Worm (Caenorhabditis elegans) whole organism, L4 larva: Measurements from ENCODE around the gene C09G9.3.

Source experiments
- F10B5.3 ChIP-seq: sonication (generic microtip); optimal IDR thresholded peaks from 2 replicates; lab custom pipeline; 2016; ENCODE audit warnings: mild to moderate bottlenecking, missing genetic modification characterization, missing compliant biosample characterization
- F37D6.2 ChIP-seq: sonication (generic microtip); optimal IDR thresholded peaks from 2 replicates; lab custom pipeline; 2016; ENCODE audit warnings: mild to moderate bottlenecking, missing genetic modification characterization, missing compliant biosample characterization
- R02D3.7 ChIP-seq: fragments of 150-350 bp; sonication (generic microtip); optimal IDR thresholded peaks from 3 replicates; lab custom pipeline; 2014; ENCODE audit warnings: missing biosample characterization, missing genetic modification characterization
- T26A8.4 ChIP-seq: fragments of 200-800 bp; sonication (Bioruptor generic); IDR thresholded peaks from 2 replicates; pipeline ENCODE4 v1.3.6; 2022; ENCODE audit warnings: missing genetic modification characterization, missing compliant biosample characterization
- Y48G9A.11 ChIP-seq: fragments of 200-800 bp; sonication (Bioruptor generic); IDR thresholded peaks from 2 replicates; pipeline ENCODE4 v1.3.6; 2022; ENCODE audit warnings: missing genetic modification reagents, missing genetic modification characterization, missing compliant biosample characterization
- Y75B8A.6 ChIP-seq: fragments of 200-800 bp; sonication (Bioruptor generic); IDR thresholded peaks from 2 replicates; pipeline ENCODE4 v1.3.6; 2022; ENCODE audit warnings: missing genetic modification reagents, missing genetic modification characterization, missing compliant biosample characterization
- aha-1 ChIP-seq: fragments of 150-350 bp; peaks from one replicate; lab custom pipeline; 2014; ENCODE audit warnings: missing biosample characterization, missing genetic modification characterization
- attf-4 ChIP-seq: sonication (generic microtip); optimal IDR thresholded peaks from 3 replicates; lab custom pipeline; 2017; ENCODE audit warnings: missing biosample characterization, missing genetic modification characterization
- ceh-28 ChIP-seq: fragments of 150-350 bp; optimal IDR thresholded peaks from 2 replicates; lab custom pipeline; 2014; ENCODE audit warnings: missing biosample characterization, missing genetic modification reagents, missing genetic modification characterization
- ceh-44 ChIP-seq: fragments of 200-800 bp; sonication (Bioruptor generic); IDR thresholded peaks from 2 replicates; pipeline ENCODE4 v1.3.6; 2022; ENCODE audit warnings: missing genetic modification reagents, missing genetic modification characterization, missing compliant biosample characterization
- ceh-62 ChIP-seq: sonication (generic microtip); optimal IDR thresholded peaks from 2 replicates; lab custom pipeline; 2017; ENCODE audit warnings: missing biosample characterization, missing genetic modification characterization
- ceh-82 ChIP-seq: sonication (generic microtip); optimal IDR thresholded peaks from 2 replicates; lab custom pipeline; 2017; ENCODE audit warnings: missing biosample characterization, missing genetic modification characterization
- daf-16 ChIP-seq, 3 experiments: sonication (generic microtip); optimal IDR thresholded peaks; 2 replicates each; lab custom pipeline; 2016 to 2017; ENCODE audit warnings: missing genetic modification characterization in 3 of 3, missing genetic modification reagents in 3 of 3, mild to moderate bottlenecking in 2 of 3, missing compliant biosample characterization in 2 of 3, missing biosample characterization in 1 of 3, moderate library complexity in 1 of 3
- dmd-6 ChIP-seq: fragments of 200-800 bp; sonication (Bioruptor generic); IDR thresholded peaks from 2 replicates; pipeline ENCODE4 v1.3.6; 2022; ENCODE audit warnings: missing genetic modification reagents, missing genetic modification characterization, missing compliant biosample characterization
- dmd-8 ChIP-seq: fragments of 200-800 bp; sonication (Bioruptor generic); IDR thresholded peaks from 2 replicates; pipeline ENCODE4 v1.3.6; 2022; ENCODE audit warnings: missing genetic modification characterization, missing compliant biosample characterization
- duxl-1 ChIP-seq: sonication (generic microtip); optimal IDR thresholded peaks from 2 replicates; lab custom pipeline; 2016; ENCODE audit warnings: mild to moderate bottlenecking, missing genetic modification characterization, moderate library complexity, missing compliant biosample characterization; ENCODE audit not compliant: poor library complexity
- dve-1 ChIP-seq: sonication (generic microtip); optimal IDR thresholded peaks from 2 replicates; lab custom pipeline; 2017; ENCODE audit warnings: antibody characterized with exemption, mild to moderate bottlenecking, missing genetic modification characterization, missing compliant biosample characterization; ENCODE audit not compliant: insufficient read depth
- egl-27 ChIP-seq: sonication (generic microtip); optimal IDR thresholded peaks from 3 replicates; lab custom pipeline; 2017; ENCODE audit warnings: missing biosample characterization, missing genetic modification reagents, missing genetic modification characterization
- egl-43 ChIP-seq: fragments of 200-800 bp; sonication (Bioruptor generic); IDR thresholded peaks from 2 replicates; pipeline ENCODE4 v1.3.6; 2022; ENCODE audit warnings: missing genetic modification reagents, missing genetic modification characterization, missing compliant biosample characterization
- gei-8 ChIP-seq: fragments of 200-800 bp; sonication (Bioruptor generic); optimal IDR thresholded peaks from 2 replicates; lab custom pipeline; 2018; ENCODE audit warnings: mild to moderate bottlenecking, missing genetic modification characterization, missing compliant biosample characterization
- hif-1 ChIP-seq, 2 experiments: sonication (generic microtip); optimal IDR thresholded peaks; 2 replicates each; lab custom pipeline; 2016 to 2017; ENCODE audit warnings: missing compliant biosample characterization in 2 of 2, missing genetic modification characterization in 2 of 2, missing genetic modification reagents in 2 of 2, missing genotype in 2 of 2, mild to moderate bottlenecking in 1 of 2
- hlh-11 ChIP-seq: fragments of 200-800 bp; sonication (Bioruptor generic); optimal IDR thresholded peaks from 2 replicates; lab custom pipeline; 2018; ENCODE audit warnings: mild to moderate bottlenecking, missing genetic modification characterization, missing compliant biosample characterization
- hlh-30 ChIP-seq: sonication (generic microtip); optimal IDR thresholded peaks from 2 replicates; lab custom pipeline; 2017; ENCODE audit warnings: antibody characterized with exemption, mild to moderate bottlenecking, missing genetic modification characterization, missing compliant biosample characterization; ENCODE audit not compliant: insufficient read depth
- hmg-1.1 ChIP-seq: fragments of 200-800 bp; sonication (Bioruptor generic); IDR thresholded peaks from 2 replicates; pipeline ENCODE4 v1.3.6; 2022; ENCODE audit warnings: missing genetic modification reagents, missing genetic modification characterization, missing compliant biosample characterization
- jun-1 ChIP-seq: fragments of 150-350 bp; optimal IDR thresholded peaks from 2 replicates; lab custom pipeline; 2014; ENCODE audit warnings: missing biosample characterization, missing genetic modification reagents, missing genetic modification characterization
- lim-7 ChIP-seq: fragments of 200-800 bp; sonication (Bioruptor generic); IDR thresholded peaks from 2 replicates; pipeline ENCODE4 v1.3.6; 2022; ENCODE audit warnings: missing genetic modification characterization, missing compliant biosample characterization
- lin-1 ChIP-seq: fragments of 200-800 bp; sonication (Bioruptor generic); IDR thresholded peaks from 2 replicates; pipeline ENCODE4 v1.3.6; 2022; ENCODE audit warnings: missing genetic modification reagents, missing genetic modification characterization, missing compliant biosample characterization
- lin-39 ChIP-seq: fragments of 150-350 bp; optimal IDR thresholded peaks from 2 replicates; lab custom pipeline; 2014; ENCODE audit warnings: missing biosample characterization, missing genetic modification reagents, missing genetic modification characterization
- lir-3 ChIP-seq: sonication (generic microtip); optimal IDR thresholded peaks from 2 replicates; lab custom pipeline; 2016; ENCODE audit warnings: mild to moderate bottlenecking, missing genetic modification characterization, missing compliant biosample characterization
- mdl-1 ChIP-seq, 2 experiments: fragments of 150-350 bp in 1 of 2; sonication (generic microtip) in 1 of 2; optimal IDR thresholded peaks; 2 replicates each; lab custom pipeline; 2014 to 2017; ENCODE audit warnings: missing biosample characterization in 2 of 2, missing genetic modification characterization in 2 of 2
- mdt-29 ChIP-seq: fragments of 200-800 bp; sonication (Bioruptor generic); IDR thresholded peaks from 2 replicates; pipeline ENCODE4 v1.3.6; 2022; ENCODE audit warnings: missing genetic modification reagents, missing genetic modification characterization, missing compliant biosample characterization
- mes-2 ChIP-seq: sonication (generic microtip); optimal IDR thresholded peaks from 2 replicates; lab custom pipeline; 2016; ENCODE audit warnings: missing genotype, mild to moderate bottlenecking, missing genetic modification characterization, missing compliant biosample characterization; ENCODE audit not compliant: poor library complexity, severe bottlenecking
- mxl-3 ChIP-seq: fragments of 200-800 bp; sonication (Bioruptor generic); optimal IDR thresholded peaks from 2 replicates; lab custom pipeline; 2018; ENCODE audit warnings: mild to moderate bottlenecking, missing genetic modification characterization, missing compliant biosample characterization
- nhr-10 ChIP-seq: fragments of 150-350 bp; optimal IDR thresholded peaks from 2 replicates; lab custom pipeline; 2014; ENCODE audit warnings: missing biosample characterization, missing genetic modification characterization
- nhr-11 ChIP-seq: fragments of 150-350 bp; optimal IDR thresholded peaks from 2 replicates; lab custom pipeline; 2014; ENCODE audit warnings: missing biosample characterization, missing genetic modification characterization
- nhr-28 ChIP-seq: fragments of 150-350 bp; optimal IDR thresholded peaks from 2 replicates; lab custom pipeline; 2014; ENCODE audit warnings: missing biosample characterization, missing genetic modification characterization
- nhr-48 ChIP-seq: sonication (generic microtip); optimal IDR thresholded peaks from 2 replicates; lab custom pipeline; 2016; ENCODE audit warnings: mild to moderate bottlenecking, missing genetic modification characterization, missing compliant biosample characterization
- nhr-6 ChIP-seq: fragments of 150-350 bp; optimal IDR thresholded peaks from 2 replicates; lab custom pipeline; 2014; ENCODE audit warnings: missing biosample characterization, missing genetic modification characterization
- nhr-76 ChIP-seq: fragments of 150-350 bp; optimal IDR thresholded peaks from 2 replicates; lab custom pipeline; 2014; ENCODE audit warnings: missing biosample characterization, missing genetic modification characterization
- nhr-77 ChIP-seq: fragments of 150-350 bp; optimal IDR thresholded peaks from 2 replicates; lab custom pipeline; 2014; ENCODE audit warnings: missing biosample characterization, missing genetic modification characterization
- pqm-1 ChIP-seq: sonication (generic microtip); optimal IDR thresholded peaks from 2 replicates; lab custom pipeline; 2017; ENCODE audit warnings: missing biosample characterization, missing genetic modification characterization
- sdz-12 ChIP-seq: fragments of 200-800 bp; sonication (Bioruptor generic); optimal IDR thresholded peaks from 2 replicates; lab custom pipeline; 2018; ENCODE audit warnings: mild to moderate bottlenecking, missing genetic modification characterization, missing compliant biosample characterization
- snpc-1.2 ChIP-seq: fragments of 200-800 bp; sonication (Bioruptor generic); IDR thresholded peaks from 2 replicates; pipeline ENCODE4 v1.3.6; 2022; ENCODE audit warnings: missing genetic modification reagents, missing genetic modification characterization, missing compliant biosample characterization
- spr-3 ChIP-seq: fragments of 200-800 bp; sonication (Bioruptor generic); optimal IDR thresholded peaks from 2 replicates; lab custom pipeline; 2018; ENCODE audit warnings: mild to moderate bottlenecking, missing genetic modification characterization, missing compliant biosample characterization
- tag-97 ChIP-seq: fragments of 200-800 bp; sonication (Bioruptor generic); IDR thresholded peaks from 2 replicates; pipeline ENCODE4 v1.3.6; 2022; ENCODE audit warnings: missing genetic modification characterization, missing compliant biosample characterization
- unc-130 ChIP-seq: sonication (generic microtip); optimal IDR thresholded peaks from 2 replicates; lab custom pipeline; 2016; ENCODE audit warnings: missing genetic modification reagents, missing genetic modification characterization, missing compliant biosample characterization
- unc-62 ChIP-seq, 3 experiments: fragments of 150-350 bp in 1 of 3; sonication (generic microtip); optimal IDR thresholded peaks in 2 of 3; peaks in 1 of 3; 1 replicate in 1 of 3; 2 replicates in 2 of 3; lab custom pipeline; 2014 to 2017; ENCODE audit warnings: missing biosample characterization in 3 of 3, missing genetic modification characterization in 3 of 3, missing genetic modification reagents in 3 of 3, missing genotype in 1 of 3
- zip-11 ChIP-seq: fragments of 200-800 bp; sonication (Bioruptor generic); IDR thresholded peaks from 2 replicates; pipeline ENCODE4 v1.3.6; 2022; ENCODE audit warnings: missing genetic modification characterization, missing compliant biosample characterization
- ztf-7 ChIP-seq: fragments of 150-350 bp; optimal IDR thresholded peaks from 2 replicates; lab custom pipeline; 2014; ENCODE audit warnings: missing biosample characterization, missing genetic modification characterization

Gene C09G9.3

ce11 chrIV:8847918-8848317 lies 24.9 kb downstream of the C09G9.3 start, which contains the start of gene col-118:
Gene col-118 (plus strand): TSS chrIV:8848218.
- no peak for TF ChIP-seq Y75B8A.6 (GFP tag; lab: Robert Waterston, UW)
- no peak for TF ChIP-seq nhr-77 (tag; lab: Kevin White, UChicago)
- no peak for TF ChIP-seq R02D3.7 (tag; lab: Kevin White, UChicago)
- TF ChIP-seq nhr-48 (tag; lab: Kevin White, UChicago) = no peak
- no peak for TF ChIP-seq hif-1 (tag; optimal IDR thresholded peaks at IDR 0.05; lab: Kevin White, UChicago)
- TF ChIP-seq mdl-1 (tag; optimal IDR thresholded peaks at IDR 0.05; lab: Kevin White, UChicago) = no peak
- no peak for TF ChIP-seq mxl-3 (GFP tag; lab: Kevin White, UChicago)
- TF ChIP-seq ceh-28 = no peak
- TF ChIP-seq lim-7 (GFP tag; lab: Robert Waterston, UW) = no peak
- no peak for TF ChIP-seq mes-2
- TF ChIP-seq gei-8 (GFP tag; lab: Kevin White, UChicago) = no peak
- TF ChIP-seq attf-4 (tag; lab: Kevin White, UChicago) = no peak
- no peak for TF ChIP-seq hmg-1.1 (GFP tag; lab: Robert Waterston, UW)
- TF ChIP-seq, all 104 proteins: peak for 0

- TF ChIP-seq ztf-7 = no peak
- TF ChIP-seq lin-1 (GFP tag; lab: Robert Waterston, UW) = no peak
- no peak for TF ChIP-seq F37D6.2 (tag; lab: Kevin White, UChicago)
- no peak for TF ChIP-seq gei-8 (GFP tag; lab: Kevin White, UChicago)
- peak; percentile 39; the same call in 1 of the 2 replicates for TF ChIP-seq dmd-6 (GFP tag; lab: Robert Waterston, UW)
- TF ChIP-seq tag-97 (GFP tag; lab: Robert Waterston, UW) = no peak
- no peak for TF ChIP-seq dmd-8 (GFP tag; lab: Robert Waterston, UW)
- TF ChIP-seq nhr-76 (tag; lab: Kevin White, UChicago) = no peak
- TF ChIP-seq egl-27 (tag; lab: Kevin White, UChicago) = no peak
- no peak for TF ChIP-seq daf-16 (GFP tag; optimal IDR thresholded peaks at IDR 0.05; lab: Kevin White, UChicago)
- TF ChIP-seq daf-16 (tag; optimal IDR thresholded peaks at IDR 0.05; lab: Kevin White, UChicago) = peak; percentile 56
- no peak for TF ChIP-seq mdl-1 (tag; optimal IDR thresholded peaks at IDR 0.05; lab: Kevin White, UChicago)
- TF ChIP-seq F10B5.3 (tag; lab: Kevin White, UChicago) = no peak
- no peak for TF ChIP-seq Y48G9A.11 (GFP tag; lab: Robert Waterston, UW)
- TF ChIP-seq hlh-11 = peak; percentile 36
- TF ChIP-seq nhr-11 (tag; lab: Kevin White, UChicago) = no peak
- TF ChIP-seq unc-62 (GFP tag; optimal IDR thresholded peaks at IDR 0.05 in 1 of 2; lab: Kevin White, UChicago) = no peak
- TF ChIP-seq unc-62 (tag; optimal IDR thresholded peaks at IDR 0.05; lab: Kevin White, UChicago) = no peak
- peak; percentile 32 for TF ChIP-seq dve-1 (tag; lab: Kevin White, UChicago)
- TF ChIP-seq nhr-28 (tag; lab: Kevin White, UChicago) = peak; percentile 62
- no peak for TF ChIP-seq jun-1 (tag; lab: Kevin White, UChicago)
- TF ChIP-seq spr-3 (GFP tag; lab: Kevin White, UChicago) = no peak
- no peak for TF ChIP-seq ceh-44 (GFP tag; lab: Robert Waterston, UW)
- TF ChIP-seq hlh-30 (tag; lab: Kevin White, UChicago) = no peak
- TF ChIP-seq ceh-62 = no peak
- no peak for TF ChIP-seq R02D3.7 (tag; lab: Kevin White, UChicago)
- TF ChIP-seq ceh-28 = no peak
- TF ChIP-seq unc-130 (GFP tag; lab: Kevin White, UChicago) = no peak
- no peak for TF ChIP-seq nhr-10
- no peak for TF ChIP-seq snpc-1.2 (GFP tag; lab: Robert Waterston, UW)
- TF ChIP-seq attf-4 (tag; lab: Kevin White, UChicago) = no peak
- no peak for TF ChIP-seq mdt-29 (GFP tag; lab: Robert Waterston, UW)
- no peak for TF ChIP-seq aha-1 (tag; lab: Kevin White, UChicago)
- no peak for TF ChIP-seq egl-43
- no peak for TF ChIP-seq lir-3 (tag; lab: Kevin White, UChicago)
- no peak for TF ChIP-seq duxl-1
- TF ChIP-seq lin-39 = no peak
- no peak for TF ChIP-seq zip-11 (GFP tag; lab: Robert Waterston, UW)
- TF ChIP-seq sdz-12 (GFP tag; lab: Kevin White, UChicago) = no peak
- TF ChIP-seq pqm-1 (tag; lab: Kevin White, UChicago) = peak; percentile 94
- TF ChIP-seq nhr-6 (tag; lab: Kevin White, UChicago) = no peak
- no peak for TF ChIP-seq ceh-82 (tag; lab: Kevin White, UChicago)
- no peak for TF ChIP-seq T26A8.4 (GFP tag; lab: Robert Waterston, UW)
These were observed 26.9 kb downstream of the C09G9.3 start for ce11 chrIV:8845922-8846321.
